Worm (Caenorhabditis elegans): ENCODE data around the gene R04A9.7.
A peak's percentile ranks its signal among the peaks of the same experiment; 100 is the strongest.
"Not testable (repeated sequence)": the region's sequence is repeated elsewhere in the genome, so short reads cannot be mapped to it uniquely, and the experiment has no call there.

The R04A9.7 gene

DNA sequence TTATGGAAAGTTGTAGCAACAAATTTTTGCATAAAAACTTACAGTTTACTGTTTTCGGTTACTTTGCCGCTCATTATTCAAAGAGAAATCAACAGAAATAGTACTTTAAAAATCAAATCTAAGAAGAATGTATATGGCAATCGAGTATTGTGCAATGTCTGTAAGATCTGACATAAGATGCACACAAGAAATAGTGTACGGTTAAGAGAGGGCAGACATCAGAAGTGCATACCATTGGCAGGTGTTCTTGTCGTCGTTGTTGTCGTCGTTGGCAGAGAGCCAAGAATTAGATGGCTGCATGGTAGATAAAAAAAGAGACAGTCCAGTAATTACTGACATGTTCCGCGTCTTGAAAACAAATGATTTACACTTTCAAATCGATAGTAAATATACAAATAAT lies at the start of gene R04A9.7:
R04A9.7 (minus strand) TSS at position 184 of the 400 bp plus-strand sequence.
- TF ChIP-seq D1046.2 (GFP tag; IDR thresholded peaks at IDR 0.05) (no peak), Y105C5A.15 (GFP tag; IDR thresholded peaks at IDR 0.05) (no peak), ces-1 (GFP tag; optimal IDR thresholded peaks at IDR 0.05) (no peak), madf-9 (GFP tag; conservative IDR thresholded peaks at IDR 0.05) (no peak), Y5F2A.4 (GFP tag; optimal IDR thresholded peaks at IDR 0.05) (no peak), nhr-25 (tag; optimal IDR thresholded peaks at IDR 0.05; ENCODE audit: borderline replicate concordance, insufficient read depth) (no peak), dmd-8 (GFP tag; IDR thresholded peaks at IDR 0.05) (no peak), mes-2 (tag; optimal IDR thresholded peaks at IDR 0.05; ENCODE audit: poor library complexity, severe bottlenecking) (no peak), skn-1 (tag; optimal IDR thresholded peaks at IDR 0.05) (no peak), ztf-11 (tag; optimal IDR thresholded peaks at IDR 0.05) (no peak), mdt-29 (GFP tag; IDR thresholded peaks at IDR 0.05) (no peak), aha-1 (tag) (no peak), spr-3 (GFP tag; optimal IDR thresholded peaks at IDR 0.05) (no peak), ceh-62 (tag; optimal IDR thresholded peaks at IDR 0.05) (no peak), daf-19 (GFP tag; conservative IDR thresholded peaks at IDR 0.05) (no peak), F44E2.7 (GFP tag; IDR thresholded peaks at IDR 0.05) (no peak), daf-12 (tag; optimal IDR thresholded peaks at IDR 0.05) (no peak), mxl-2 (GFP tag; conservative IDR thresholded peaks at IDR 0.05) (no peak), nhr-77 (tag; optimal IDR thresholded peaks at IDR 0.05) (no peak)

DNA sequence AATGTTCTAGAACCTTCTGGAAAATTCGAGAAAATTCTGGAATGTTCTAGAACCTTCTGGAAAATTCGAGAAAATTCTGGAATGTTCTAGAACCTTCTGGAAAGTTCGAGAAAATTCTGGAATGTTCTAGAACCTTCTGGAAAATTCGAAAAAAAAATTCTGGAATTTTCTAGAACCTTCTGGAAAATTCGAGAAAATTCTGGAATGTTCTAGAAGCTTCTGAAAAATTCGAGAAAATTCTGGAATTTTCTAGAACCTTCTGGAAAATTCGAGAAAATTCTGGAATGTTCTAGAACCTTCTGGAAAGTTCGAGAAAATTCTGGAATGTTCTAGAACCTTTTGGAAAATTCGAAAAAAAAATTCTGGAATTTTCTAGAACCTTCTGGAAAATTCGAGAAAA lies 48.7 kb upstream of the R04A9.7 start:
- TF ChIP-seq snpc-1.2 (GFP tag; IDR thresholded peaks at IDR 0.05) = 0 out of 2 replicates have a peak, but pooled peaks have one; percentile 34
- TF ChIP-seq mdt-29 (GFP tag; IDR thresholded peaks at IDR 0.05) = peak; percentile 30; the same call in 1 of the 2 replicates
- 0 out of 2 replicates have a peak, but pooled peaks have one; percentile 21 for TF ChIP-seq pha-4 (GFP tag; IDR thresholded peaks at IDR 0.05)
- TF ChIP-seq pha-4 (tag; optimal IDR thresholded peaks at IDR 0.05) = not testable (repeated sequence)
- TF ChIP-seq lin-38 (GFP tag; IDR thresholded peaks at IDR 0.05) = 0 out of 2 replicates have a peak, but pooled peaks have one; percentile 8

DNA sequence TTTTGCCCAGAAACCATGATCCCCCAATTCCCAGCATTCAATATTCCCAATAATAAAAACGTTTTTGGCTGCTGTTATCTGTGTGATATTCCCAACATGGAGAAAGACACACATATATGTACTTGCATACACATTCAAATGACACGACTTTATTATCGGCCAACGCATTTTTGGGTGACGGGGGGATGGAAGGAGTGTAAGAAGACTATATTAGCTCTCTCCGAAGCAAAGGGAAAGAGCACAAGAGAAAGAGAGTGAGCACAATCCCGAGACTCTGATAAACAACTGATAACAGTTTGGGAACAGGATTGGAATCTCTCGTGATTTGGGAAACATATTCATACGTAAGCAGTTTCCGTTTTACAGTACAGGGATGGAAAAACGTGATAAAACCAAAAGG lies 45.7 kb upstream of the R04A9.7 start:
- TF ChIP-seq ces-1 (GFP tag; optimal IDR thresholded peaks at IDR 0.05) (no peak), dmd-8 (GFP tag; IDR thresholded peaks at IDR 0.05) (no peak), duxl-1 (tag; optimal IDR thresholded peaks at IDR 0.05; ENCODE audit: poor library complexity) (no peak), F49E8.2 (tag; optimal IDR thresholded peaks at IDR 0.05; ENCODE audit: borderline replicate concordance) (no peak), pqm-1 (tag; optimal IDR thresholded peaks at IDR 0.05) (peak; percentile 75), mes-2 (tag; optimal IDR thresholded peaks at IDR 0.05; ENCODE audit: poor library complexity, severe bottlenecking) (peak; percentile 17), unc-62 (GFP tag; optimal IDR thresholded peaks at IDR 0.05 in 1 of 2) (peak in 1 of 2 experiments; percentile 92), unc-62 (tag; optimal IDR thresholded peaks at IDR 0.05) (no peak), nhr-77 (tag; optimal IDR thresholded peaks at IDR 0.05) (peak; percentile 73), zfp-3 (GFP tag; conservative IDR thresholded peaks at IDR 0.05) (0 out of 2 replicates have a peak, but pooled peaks have one; percentile 57), mep-1 (tag; optimal IDR thresholded peaks at IDR 0.05) (peak; percentile 66), nhr-28 (tag; optimal IDR thresholded peaks at IDR 0.05) (peak; percentile 79), lsy-2 (tag; optimal IDR thresholded peaks at IDR 0.05) (peak in 1 of 2 experiments; percentile 29), hlh-30 (tag; optimal IDR thresholded peaks at IDR 0.05; ENCODE audit: insufficient read depth) (peak; percentile 82), lin-1 (GFP tag; IDR thresholded peaks at IDR 0.05) (peak; percentile 67), fkh-10 (GFP tag; optimal IDR thresholded peaks at IDR 0.05) (no peak), gei-8 (GFP tag; optimal IDR thresholded peaks at IDR 0.05) (no peak), nhr-10 (tag; optimal IDR thresholded peaks at IDR 0.05) (peak; percentile 76), spr-1 (tag; optimal IDR thresholded peaks at IDR 0.05) (no peak), ceh-82 (tag; optimal IDR thresholded peaks at IDR 0.05) (no peak), nhr-6 (tag; optimal IDR thresholded peaks at IDR 0.05) (peak; percentile 27), nhr-111 (GFP tag; optimal IDR thresholded peaks at IDR 0.05) (no peak), dmd-6 (GFP tag; IDR thresholded peaks at IDR 0.05) (peak; percentile 85), hif-1 (tag; optimal IDR thresholded peaks at IDR 0.05) (peak in 1 of 2 experiments; percentile 0), ZK337.2 (GFP tag; IDR thresholded peaks at IDR 0.05) (no peak), pha-4 (GFP tag; IDR thresholded peaks at IDR 0.05) (no peak), pha-4 (tag; optimal IDR thresholded peaks at IDR 0.05) (peak; percentile 48), sdz-12 (GFP tag; optimal IDR thresholded peaks at IDR 0.05) (no peak), aly-2 (tag; optimal IDR thresholded peaks at IDR 0.05) (no peak), aha-1 (tag) (no peak), lin-13 (GFP tag; optimal IDR thresholded peaks at IDR 0.05) (peak; percentile 28), lin-39 (tag; optimal IDR thresholded peaks at IDR 0.05) (no peak)
